Worm (Caenorhabditis elegans) whole organism, young adult: ENCODE data around the gene Y73C8B.9.

Experiments
- B0035.1 ChIP-seq: sonication (generic microtip); optimal IDR thresholded peaks from 2 replicates; lab custom pipeline; 2016; ENCODE audit warnings: missing genetic modification characterization, mild to moderate bottlenecking, missing compliant biosample characterization, missing genotype, missing genetic modification reagents
- B0261.1 ChIP-seq: sonication (generic microtip); optimal IDR thresholded peaks from 2 replicates; lab custom pipeline; 2016; ENCODE audit warnings: mild to moderate bottlenecking, missing genetic modification characterization, moderate library complexity, missing compliant biosample characterization
- D2030.7 ChIP-seq: fragments of 200-800 bp; sonication (Bioruptor generic); IDR thresholded peaks from 2 replicates; pipeline ENCODE4 v1.3.6; 2022; ENCODE audit warnings: missing genetic modification reagents, missing genetic modification characterization, missing compliant biosample characterization
- F23B12.7 ChIP-seq: sonication (generic microtip); optimal IDR thresholded peaks from 2 replicates; lab custom pipeline; 2017; ENCODE audit warnings: missing genetic modification characterization, mild to moderate bottlenecking, missing compliant biosample characterization, antibody characterized with exemption, moderate library complexity; ENCODE audit not compliant: insufficient read depth
- F37B4.10 ChIP-seq: fragments of 200-800 bp; sonication (Bioruptor generic); IDR thresholded peaks from 2 replicates; pipeline ENCODE4 v1.3.6; 2022; ENCODE audit warnings: missing genetic modification characterization, missing compliant biosample characterization
- F52B5.7 ChIP-seq: sonication (generic microtip); optimal IDR thresholded peaks from 2 replicates; lab custom pipeline; 2016; ENCODE audit warnings: mild to moderate bottlenecking, missing genetic modification characterization, missing compliant biosample characterization
- T07F8.4 ChIP-seq: sonication (generic microtip); optimal IDR thresholded peaks from 2 replicates; lab custom pipeline; 2016; ENCODE audit warnings: mild to moderate bottlenecking, missing genetic modification characterization, moderate library complexity, missing compliant biosample characterization
- T26A5.8 ChIP-seq: sonication (generic microtip); optimal IDR thresholded peaks from 2 replicates; lab custom pipeline; 2016; ENCODE audit warnings: missing genetic modification characterization, missing compliant biosample characterization
- Y56A3A.18 ChIP-seq: fragments of 200-800 bp; sonication (Bioruptor generic); IDR thresholded peaks from 2 replicates; pipeline ENCODE4 v1.3.6; 2022; ENCODE audit warnings: missing genetic modification reagents, missing genetic modification characterization, missing compliant biosample characterization
- aptf-2 ChIP-seq: fragments of 200-800 bp; sonication (Bioruptor generic); conservative IDR thresholded peaks from 2 replicates; pipeline ENCODE4 v1.3.6; 2022; ENCODE audit warnings: missing genetic modification reagents, missing genetic modification characterization, missing compliant biosample characterization
- bed-2 ChIP-seq: fragments of 200-800 bp; sonication (Bioruptor generic); IDR thresholded peaks from 2 replicates; pipeline ENCODE4 v1.3.6; 2022; ENCODE audit warnings: missing genetic modification reagents, missing genetic modification characterization, missing compliant biosample characterization
- cebp-1 ChIP-seq, 2 experiments: fragments of 200-800 bp in 1 of 2; sonication (Bioruptor generic) in 1 of 2; sonication (generic microtip) in 1 of 2; IDR thresholded peaks in 1 of 2; optimal IDR thresholded peaks in 1 of 2; 2 replicates each; pipeline versions ENCODE4 v1.3.6 to Lab custom; 2017 to 2022; ENCODE audit warnings: missing compliant biosample characterization in 2 of 2, missing genetic modification characterization in 2 of 2, mild to moderate bottlenecking in 1 of 2, missing genetic modification reagents in 1 of 2, moderate library complexity in 1 of 2
- ceh-100 ChIP-seq: fragments of 200-800 bp; sonication (Bioruptor generic); IDR thresholded peaks from 2 replicates; pipeline ENCODE4 v1.3.6; 2022; ENCODE audit warnings: missing genetic modification reagents, missing genetic modification characterization, missing compliant biosample characterization
- chd-7 ChIP-seq: sonication (generic microtip); optimal IDR thresholded peaks from 2 replicates; lab custom pipeline; 2016; ENCODE audit warnings: mild to moderate bottlenecking, missing genetic modification characterization, moderate library complexity, missing compliant biosample characterization
- egl-44 ChIP-seq: fragments of 200-800 bp; sonication (Bioruptor generic); IDR thresholded peaks from 2 replicates; pipeline ENCODE4 v1.3.6; 2022; ENCODE audit warnings: missing genetic modification reagents, missing genetic modification characterization, missing compliant biosample characterization
- ekl-4 ChIP-seq: fragments of 200-800 bp; sonication (Bioruptor generic); IDR thresholded peaks from 2 replicates; pipeline ENCODE4 v1.3.6; 2022; ENCODE audit warnings: missing genetic modification reagents, missing genetic modification characterization, missing compliant biosample characterization
- him-1 ChIP-seq: sonication (generic microtip); optimal IDR thresholded peaks from 2 replicates; lab custom pipeline; 2016; ENCODE audit warnings: missing genotype, missing genetic modification reagents, missing genetic modification characterization, missing compliant biosample characterization
- hmg-1.2 ChIP-seq: fragments of 200-800 bp; sonication (Bioruptor generic); IDR thresholded peaks from 2 replicates; pipeline ENCODE4 v1.3.6; 2022; ENCODE audit warnings: missing genetic modification reagents, missing genetic modification characterization, missing compliant biosample characterization
- hmg-20 ChIP-seq: fragments of 200-800 bp; sonication (Bioruptor generic); IDR thresholded peaks from 2 replicates; pipeline ENCODE4 v1.3.6; 2022; ENCODE audit warnings: missing genetic modification reagents, missing genetic modification characterization, missing compliant biosample characterization
- hrde-1 ChIP-seq: sonication (generic microtip); optimal IDR thresholded peaks from 2 replicates; lab custom pipeline; 2016; ENCODE audit warnings: missing genetic modification characterization, mild to moderate bottlenecking, missing compliant biosample characterization, moderate library complexity, missing genotype, missing genetic modification reagents, borderline replicate concordance
- hsf-1 ChIP-seq: fragments of 200-800 bp; sonication (Bioruptor generic); IDR thresholded peaks from 2 replicates; pipeline ENCODE4 v1.3.6; 2022; ENCODE audit warnings: missing genetic modification reagents, missing genetic modification characterization, missing compliant biosample characterization
- lin-26 ChIP-seq: fragments of 200-800 bp; sonication (Bioruptor generic); IDR thresholded peaks from 2 replicates; pipeline ENCODE4 v1.3.6; 2022; ENCODE audit warnings: missing genetic modification reagents, missing genetic modification characterization, missing compliant biosample characterization
- lin-54 ChIP-seq: fragments of 200-800 bp; sonication (Bioruptor generic); optimal IDR thresholded peaks from 2 replicates; lab custom pipeline; 2018; ENCODE audit warnings: mild to moderate bottlenecking, missing genetic modification characterization, missing compliant biosample characterization
- lsl-1 ChIP-seq: fragments of 200-800 bp; sonication (Bioruptor generic); optimal IDR thresholded peaks from 2 replicates; lab custom pipeline; 2018; ENCODE audit warnings: mild to moderate bottlenecking, missing genetic modification characterization, moderate library complexity, missing compliant biosample characterization
- lsy-27 ChIP-seq: sonication (generic microtip); optimal IDR thresholded peaks from 2 replicates; lab custom pipeline; 2017; ENCODE audit warnings: missing genetic modification characterization, mild to moderate bottlenecking, missing compliant biosample characterization, antibody characterized with exemption, missing genotype, borderline replicate concordance; ENCODE audit not compliant: insufficient read depth
- madf-10 ChIP-seq: sonication (generic microtip); optimal IDR thresholded peaks from 2 replicates; lab custom pipeline; 2016; ENCODE audit warnings: mild to moderate bottlenecking, missing genetic modification characterization, missing compliant biosample characterization
- madf-3 ChIP-seq: fragments of 200-800 bp; sonication (Bioruptor generic); IDR thresholded peaks from 2 replicates; pipeline ENCODE4 v1.3.6; 2022; ENCODE audit warnings: missing genetic modification reagents, missing genetic modification characterization, missing compliant biosample characterization
- madf-6 ChIP-seq: fragments of 200-800 bp; sonication (Bioruptor generic); IDR thresholded peaks from 2 replicates; pipeline ENCODE4 v1.3.6; 2022; ENCODE audit warnings: missing genetic modification reagents, missing genetic modification characterization, missing compliant biosample characterization
- madf-8 ChIP-seq: fragments of 200-800 bp; sonication (Bioruptor generic); conservative IDR thresholded peaks from 2 replicates; pipeline ENCODE4 v1.3.6; 2022; ENCODE audit warnings: missing genetic modification reagents, missing genetic modification characterization, missing compliant biosample characterization
- mcd-1 ChIP-seq: fragments of 200-800 bp; sonication (Bioruptor generic); IDR thresholded peaks from 2 replicates; pipeline ENCODE4 v1.3.6; 2022; ENCODE audit warnings: missing genetic modification reagents, missing genetic modification characterization, missing compliant biosample characterization
- mes-4 ChIP-seq: sonication (generic microtip); optimal IDR thresholded peaks from 2 replicates; lab custom pipeline; 2016; ENCODE audit warnings: missing genotype, missing genetic modification characterization, missing compliant biosample characterization
- nhr-90 ChIP-seq: sonication (generic microtip); optimal IDR thresholded peaks from 2 replicates; lab custom pipeline; 2016; ENCODE audit warnings: missing genotype, mild to moderate bottlenecking, missing genetic modification characterization, missing compliant biosample characterization
- pbrm-1 ChIP-seq: fragments of 200-800 bp; sonication (Bioruptor generic); IDR thresholded peaks from 2 replicates; pipeline ENCODE4 v1.3.6; 2022; ENCODE audit warnings: missing genetic modification reagents, missing genetic modification characterization, missing compliant biosample characterization
- rcor-1 ChIP-seq: fragments of 200-800 bp; sonication (Bioruptor generic); IDR thresholded peaks from 2 replicates; pipeline ENCODE4 v1.3.6; 2022; ENCODE audit warnings: missing genetic modification reagents, missing genetic modification characterization, missing compliant biosample characterization
- rec-8 ChIP-seq, 2 experiments: sonication (generic microtip); optimal IDR thresholded peaks; 2 replicates each; lab custom pipeline; 2016; ENCODE audit warnings: mild to moderate bottlenecking in 2 of 2, missing genetic modification characterization in 2 of 2, missing genetic modification reagents in 2 of 2, missing genotype in 2 of 2, missing biosample characterization in 1 of 2, missing compliant biosample characterization in 1 of 2, moderate library complexity in 1 of 2
- rpc-1 ChIP-seq, 2 experiments: fragments of 150-350 bp in 1 of 2; sonication (generic microtip) in 1 of 2; optimal IDR thresholded peaks; 2 replicates each; lab custom pipeline; 2014 to 2018; ENCODE audit warnings: missing biosample characterization in 1 of 2, missing genetic modification characterization in 1 of 2, missing genetic modification reagents in 1 of 2, missing genotype in 1 of 2
- sea-2 ChIP-seq: fragments of 200-800 bp; sonication (Bioruptor generic); IDR thresholded peaks from 2 replicates; pipeline ENCODE4 v1.3.6; 2022; ENCODE audit warnings: missing genetic modification characterization, missing compliant biosample characterization
- snpc-4 ChIP-seq, 5 experiments: fragments of 150-350 bp in 1 of 5; sonication (generic microtip) in 4 of 5; optimal IDR thresholded peaks; 2 replicates each; lab custom pipeline; 2014 to 2018; ENCODE audit warnings: missing genetic modification characterization in 5 of 5, missing biosample characterization in 3 of 5, antibody characterized with exemption in 2 of 5, mild to moderate bottlenecking in 2 of 5, missing compliant biosample characterization in 2 of 5, missing genotype in 2 of 5, moderate library complexity in 2 of 5, missing genetic modification reagents in 1 of 5
- sptf-2 ChIP-seq: fragments of 200-800 bp; sonication (Bioruptor generic); optimal IDR thresholded peaks from 2 replicates; lab custom pipeline; 2018; ENCODE audit warnings: mild to moderate bottlenecking, missing genetic modification characterization, missing compliant biosample characterization
- tbp1 ChIP-seq: fragments of 200-800 bp; sonication (Bioruptor generic); optimal IDR thresholded peaks from 2 replicates; lab custom pipeline; 2018; ENCODE audit warnings: mild to moderate bottlenecking, missing genetic modification characterization, missing compliant biosample characterization
- ztf-18 ChIP-seq: sonication (generic microtip); optimal IDR thresholded peaks from 2 replicates; lab custom pipeline; 2016; ENCODE audit warnings: missing genotype, mild to moderate bottlenecking, missing genetic modification characterization, missing compliant biosample characterization
- ztf-28 ChIP-seq: fragments of 200-800 bp; sonication (Bioruptor generic); IDR thresholded peaks from 2 replicates; pipeline ENCODE4 v1.3.6; 2022; ENCODE audit warnings: missing genetic modification reagents, missing genetic modification characterization, missing compliant biosample characterization

Gene Y73C8B.9

DNA sequence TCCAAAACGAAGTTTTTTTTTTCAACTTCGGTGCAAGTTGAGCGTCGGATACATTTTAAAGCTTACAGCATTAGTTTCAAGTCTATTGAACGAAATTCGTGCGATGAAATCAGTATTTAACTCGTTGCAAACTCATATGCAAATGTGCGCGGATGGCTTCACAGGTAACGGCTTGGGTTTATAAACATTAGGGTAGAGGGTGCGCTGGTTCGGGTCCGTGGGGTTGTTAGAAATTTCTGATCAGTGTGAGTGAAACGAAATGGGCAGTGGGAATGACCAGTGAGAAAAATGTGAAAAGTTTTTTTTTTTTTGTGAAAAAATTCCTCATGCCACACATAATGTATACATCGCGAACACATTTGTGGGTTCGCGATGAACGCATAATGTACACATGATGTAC lies 30.2 kb upstream of the Y73C8B.9 start (continued):
- TF ChIP-seq madf-3 (GFP tag; lab: Robert Waterston, UW) (no peak), lsl-1 (GFP tag; lab: Kevin White, UChicago) (peak; percentile 40), F52B5.7 (peak; percentile 47), madf-10 (tag; lab: Kevin White, UChicago) (peak; percentile 2), hsf-1 (peak; percentile 49; the same call in 1 of the 2 replicates), ceh-100 (GFP tag; lab: Robert Waterston, UW) (no peak), ztf-18 (peak; percentile 30), lin-26 (GFP tag; lab: Robert Waterston, UW) (peak; percentile 90), pbrm-1 (GFP tag; lab: Robert Waterston, UW) (0 out of 2 replicates have a peak, but pooled peaks have one; percentile 41), egl-44 (GFP tag; lab: Robert Waterston, UW) (0 out of 2 replicates have a peak, but pooled peaks have one; percentile 23), hmg-1.2 (GFP tag; lab: Robert Waterston, UW) (0 out of 2 replicates have a peak, but pooled peaks have one; percentile 41), T26A5.8 (tag; lab: Kevin White, UChicago) (no peak), lin-54 (GFP tag; lab: Kevin White, UChicago) (peak; percentile 52), tbp1 (GFP tag; lab: Kevin White, UChicago) (peak; percentile 82), bed-2 (GFP tag; lab: Robert Waterston, UW) (no peak), sea-2 (GFP tag; lab: Robert Waterston, UW) (no peak), B0261.1 (peak; percentile 61), madf-8 (GFP tag; lab: Robert Waterston, UW) (peak; percentile 27; the same call in 1 of the 2 replicates), hmg-20 (GFP tag; lab: Robert Waterston, UW) (0 out of 2 replicates have a peak, but pooled peaks have one; percentile 6), chd-7 (peak; percentile 56), B0035.1 (tag; lab: Kevin White, UChicago) (no peak), snpc-4 (GFP tag; optimal IDR thresholded peaks at IDR 0.05; lab: Kevin White, UChicago) (peak; percentile 69), snpc-4 (tag; optimal IDR thresholded peaks at IDR 0.05; lab: Kevin White, UChicago) (peak in 1 of 4 experiments; percentile 59), rec-8 (tag; optimal IDR thresholded peaks at IDR 0.05; lab: Kevin White, UChicago) (peak in 1 of 2 experiments; percentile 64), D2030.7 (GFP tag; lab: Robert Waterston, UW) (peak; percentile 63), madf-6 (peak; percentile 56; the same call in 1 of the 2 replicates), ekl-4 (GFP tag; lab: Robert Waterston, UW) (no peak), T07F8.4 (peak; percentile 47), rcor-1 (GFP tag; lab: Robert Waterston, UW) (peak; percentile 66), cebp-1 (GFP tag; IDR thresholded peaks at IDR 0.05; lab: Robert Waterston, UW) (no peak), cebp-1 (tag; optimal IDR thresholded peaks at IDR 0.05; lab: Kevin White, UChicago) (no peak), F37B4.10 (GFP tag; lab: Robert Waterston, UW) (no peak), sptf-2 (GFP tag; lab: Kevin White, UChicago) (no peak), him-1 (tag; lab: Kevin White, UChicago) (peak; percentile 79), hrde-1 (tag; lab: Kevin White, UChicago) (no peak), lsy-27 (tag; lab: Kevin White, UChicago) (no peak), aptf-2 (GFP tag; lab: Robert Waterston, UW) (0 out of 2 replicates have a peak, but pooled peaks have one; percentile 18), Y56A3A.18 (GFP tag; lab: Robert Waterston, UW) (peak; percentile 62; the same call in 1 of the 2 replicates), mcd-1 (0 out of 2 replicates have a peak, but pooled peaks have one; percentile 21), F23B12.7 (tag; lab: Kevin White, UChicago) (no peak), rpc-1 (optimal IDR thresholded peaks at IDR 0.05; lab: Kevin White, UChicago) (peak; percentile 71), rpc-1 (tag; optimal IDR thresholded peaks at IDR 0.05; lab: Kevin White, UChicago) (peak; percentile 95), nhr-90 (peak; percentile 74), ztf-28 (GFP tag; lab: Robert Waterston, UW) (0 out of 2 replicates have a peak, but pooled peaks have one; percentile 35), mes-4 (tag; lab: Kevin White, UChicago) (peak; percentile 28)
- TF ChIP-seq, all 124 proteins: peak for 45
